Worm (Caenorhabditis elegans): Measurements from ENCODE around the gene gpb-1.

The gpb-1 gene

DNA sequence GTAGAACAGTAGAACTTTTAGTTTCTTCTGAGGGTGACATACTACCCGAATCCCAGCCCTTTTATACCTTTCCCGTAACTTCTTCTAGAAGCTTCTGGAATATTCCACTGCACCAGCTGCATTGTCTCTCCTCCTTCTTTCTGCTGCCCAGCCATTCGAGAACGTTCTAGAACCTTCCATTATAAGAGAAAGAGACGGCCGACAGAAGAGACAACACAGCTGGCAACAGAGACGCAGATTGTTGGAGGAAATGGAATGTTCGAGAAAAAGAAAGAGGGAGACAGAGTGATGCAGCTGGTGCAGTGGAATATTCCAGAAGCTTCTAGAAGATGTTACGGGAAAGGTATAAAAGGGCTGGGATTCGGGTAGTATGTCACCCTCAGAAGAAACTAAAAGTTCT is 10.9 kb upstream of the gpb-1 start, which contains the start of the genes F44E5.4 and F44E5.5 (continued):
- TF ChIP-seq isw-1 (GFP tag; IDR thresholded peaks at IDR 0.05) (peak; percentile 94), lsy-2 (tag; optimal IDR thresholded peaks at IDR 0.05) (peak; percentile 77 to 78), grh-1 (GFP tag; IDR thresholded peaks at IDR 0.05) (peak; percentile 94), tbx-2 (tag; optimal IDR thresholded peaks at IDR 0.05) (peak; percentile 84), snpc-4 (tag; optimal IDR thresholded peaks at IDR 0.05) (peak; percentile 32), lin-39 (tag; optimal IDR thresholded peaks at IDR 0.05) (peak; percentile 52), mab-9 (GFP tag; IDR thresholded peaks at IDR 0.05) (peak; percentile 100), ztf-4 (tag; optimal IDR thresholded peaks at IDR 0.05) (peak; percentile 77), fkh-8 (tag; optimal IDR thresholded peaks at IDR 0.05) (peak; percentile 98), sup-37 (GFP tag; optimal IDR thresholded peaks at IDR 0.05) (peak; percentile 77), nhr-77 (tag; optimal IDR thresholded peaks at IDR 0.05) (peak; percentile 67), egl-27 (tag; optimal IDR thresholded peaks at IDR 0.05) (peak in 1 of 2 experiments; percentile 25), hlh-17 (GFP tag; optimal IDR thresholded peaks at IDR 0.05; ENCODE audit: borderline replicate concordance) (peak; percentile 91), ceh-88 (GFP tag; IDR thresholded peaks at IDR 0.05) (peak; percentile 94), fos-1 (tag; optimal IDR thresholded peaks at IDR 0.05) (peak; percentile 63), unc-98 (GFP tag; IDR thresholded peaks at IDR 0.05) (peak; percentile 99), aly-2 (tag; optimal IDR thresholded peaks at IDR 0.05) (peak; percentile 39)

DNA sequence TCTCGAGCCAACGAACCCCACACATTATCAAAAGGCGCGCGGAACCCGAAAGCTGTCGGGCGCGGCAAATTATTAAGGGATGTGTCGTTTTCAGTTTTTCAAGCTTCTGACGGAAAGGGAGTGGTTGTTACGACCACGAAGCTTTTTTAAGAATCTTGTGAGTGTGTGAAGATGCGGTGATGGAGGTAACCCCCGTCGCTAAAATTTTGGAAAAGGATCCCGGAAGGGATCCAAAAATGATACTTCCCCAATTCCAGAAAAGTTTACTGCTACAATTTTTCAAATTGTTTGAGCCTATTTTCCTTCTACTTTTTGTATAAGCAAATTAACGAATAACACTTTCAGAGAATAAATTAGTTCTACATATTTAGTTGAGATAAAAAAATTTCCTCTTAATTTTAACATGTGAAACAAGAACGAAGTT is 8.3 kb upstream of the gpb-1 start:
- TF ChIP-seq egl-13 (tag; optimal IDR thresholded peaks at IDR 0.05) (peak; percentile 47), swsn-7 (tag; optimal IDR thresholded peaks at IDR 0.05) (peak; percentile 35), mef-2 (tag; optimal IDR thresholded peaks at IDR 0.05) (peak; percentile 46), ztf-11 (tag; optimal IDR thresholded peaks at IDR 0.05) (peak in 1 of 2 experiments; percentile 26), lsy-2 (tag; optimal IDR thresholded peaks at IDR 0.05) (peak in 1 of 2 experiments; percentile 86), sup-37 (GFP tag; optimal IDR thresholded peaks at IDR 0.05) (no peak), lin-35 (GFP tag; optimal IDR thresholded peaks at IDR 0.05) (peak; percentile 31 to 47), elt-3 (tag; optimal IDR thresholded peaks at IDR 0.05) (peak in 1 of 6 experiments; percentile 73), mep-1 (tag; optimal IDR thresholded peaks at IDR 0.05) (peak; percentile 98), nhr-85 (tag) (peak; percentile 77), nhr-47 (tag; optimal IDR thresholded peaks at IDR 0.05) (peak; percentile 10), snu-23 (GFP tag; optimal IDR thresholded peaks at IDR 0.05) (peak; percentile 66), skn-1 (tag; optimal IDR thresholded peaks at IDR 0.05) (peak; percentile 91), rnt-1 (tag; optimal IDR thresholded peaks at IDR 0.05) (peak; percentile 40), nhr-12 (tag; optimal IDR thresholded peaks at IDR 0.05) (no peak), dpl-1 (GFP tag; optimal IDR thresholded peaks at IDR 0.05) (peak in 2 of 3 experiments; percentile 39 to 58), nhr-84 (tag; optimal IDR thresholded peaks at IDR 0.05) (no peak), nhr-71 (tag; optimal IDR thresholded peaks at IDR 0.05) (peak; percentile 81), nhr-28 (tag; optimal IDR thresholded peaks at IDR 0.05) (no peak), nhr-20 (tag; optimal IDR thresholded peaks at IDR 0.05) (peak; percentile 44), nhr-90 (tag; optimal IDR thresholded peaks at IDR 0.05; ENCODE audit: poor library complexity) (peak; percentile 3), lin-13 (GFP tag; optimal IDR thresholded peaks at IDR 0.05) (peak; percentile 28), nhr-19 (GFP tag; conservative IDR thresholded peaks at IDR 0.05) (peak; percentile 40), mab-9 (GFP tag; IDR thresholded peaks at IDR 0.05) (peak; percentile 84), zip-4 (GFP tag; optimal IDR thresholded peaks at IDR 0.05) (no peak), pax-3 (tag; optimal IDR thresholded peaks at IDR 0.05) (peak; percentile 22), snpc-4 (tag; optimal IDR thresholded peaks at IDR 0.05) (peak; percentile 55), dsc-1 (tag; optimal IDR thresholded peaks at IDR 0.05) (peak; percentile 33), mdl-1 (tag; optimal IDR thresholded peaks at IDR 0.05) (peak in 1 of 2 experiments; percentile 4), efl-1 (optimal IDR thresholded peaks at IDR 0.05) (no peak), efl-1 (GFP tag; optimal IDR thresholded peaks at IDR 0.05 in 1 of 2) (peak in 1 of 2 experiments; percentile 20), lin-15B (tag; optimal IDR thresholded peaks at IDR 0.05) (no peak), xbp-1 (tag; optimal IDR thresholded peaks at IDR 0.05) (peak; percentile 14), unc-86 (tag; optimal IDR thresholded peaks at IDR 0.05) (peak; percentile 50), ama-1 (optimal IDR thresholded peaks at IDR 0.05) (peak; percentile 98), ztf-4 (tag; optimal IDR thresholded peaks at IDR 0.05) (peak; percentile 81), lin-39 (tag; optimal IDR thresholded peaks at IDR 0.05) (no peak), ces-1 (GFP tag; optimal IDR thresholded peaks at IDR 0.05) (no peak), aly-2 (tag; optimal IDR thresholded peaks at IDR 0.05) (peak; percentile 100), alr-1 (tag; optimal IDR thresholded peaks at IDR 0.05; ENCODE audit: borderline replicate concordance) (no peak), fkh-8 (tag; optimal IDR thresholded peaks at IDR 0.05) (peak; percentile 82)

Data from whole organism, L1 larva.